Worm (Caenorhabditis elegans): Measurements from ENCODE around the gene sra-33.

Gene sra-33

DNA sequence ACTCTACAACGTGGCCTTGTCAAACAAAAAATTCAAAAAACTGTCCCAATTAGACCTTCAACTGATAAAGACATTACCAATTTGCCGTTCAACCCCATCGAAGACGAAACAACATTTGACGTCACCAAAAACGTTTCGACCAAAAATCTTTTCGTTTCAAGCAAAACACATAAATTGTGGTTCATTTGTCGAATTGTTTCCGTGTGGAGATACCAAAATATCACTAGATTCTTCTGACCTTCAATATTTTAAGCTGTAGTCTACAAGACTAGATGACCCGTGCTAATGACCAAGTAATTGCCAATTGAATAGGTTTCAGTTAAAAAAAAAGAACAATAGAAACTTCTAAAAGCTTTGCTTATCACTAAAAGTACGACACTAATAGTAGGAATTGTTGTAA, 11.4 kb upstream of the sra-33 start:
- TF ChIP-seq T22C8.4 (GFP tag; IDR thresholded peaks at IDR 0.05) = no peak
- no peak for TF ChIP-seq ztf-29 (GFP tag; IDR thresholded peaks at IDR 0.05)
- TF ChIP-seq cog-1 (tag; optimal IDR thresholded peaks at IDR 0.05) = no peak
- TF ChIP-seq med-1 (GFP tag; optimal IDR thresholded peaks at IDR 0.05; ENCODE audit: insufficient read depth) = no peak
- TF ChIP-seq flt-1 (GFP tag; IDR thresholded peaks at IDR 0.05) = no peak
- TF ChIP-seq ref-1 (GFP tag; conservative IDR thresholded peaks at IDR 0.05) = no peak
- no peak for TF ChIP-seq ztf-23 (GFP tag; IDR thresholded peaks at IDR 0.05)
- TF ChIP-seq klf-2 (GFP tag; conservative IDR thresholded peaks at IDR 0.05) = no peak
- no peak for TF ChIP-seq tab-1 (GFP tag; IDR thresholded peaks at IDR 0.05)

DNA sequence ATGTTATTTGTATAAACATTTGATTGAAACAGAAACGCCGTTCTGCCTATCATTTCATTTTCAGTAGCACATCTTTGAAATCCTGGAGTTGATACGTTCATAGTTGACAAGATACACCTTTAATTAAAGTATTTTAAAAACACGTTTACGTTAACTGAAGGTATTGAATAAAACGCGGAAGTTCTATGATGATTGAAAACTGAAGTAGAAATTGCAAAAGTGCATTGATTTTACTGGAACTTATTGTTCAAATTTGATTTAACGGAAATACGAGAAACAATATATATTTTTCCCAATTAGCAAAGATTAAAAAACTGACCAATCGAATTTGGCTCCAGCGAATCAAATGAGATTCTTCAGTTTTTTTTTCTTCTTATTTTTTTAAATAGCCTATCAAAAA, 6.5 kb upstream of the sra-33 start, which contains the start of gene sra-34:
sra-34 (minus strand) TSS at position 101 of the 400 bp plus-strand sequence.
- TF ChIP-seq cog-1 (tag; optimal IDR thresholded peaks at IDR 0.05) = no peak
- TF ChIP-seq tab-1 (GFP tag; IDR thresholded peaks at IDR 0.05) = no peak
- no peak for TF ChIP-seq ztf-23 (GFP tag; IDR thresholded peaks at IDR 0.05)
- no peak for TF ChIP-seq med-1 (GFP tag; optimal IDR thresholded peaks at IDR 0.05; ENCODE audit: insufficient read depth)
- TF ChIP-seq ztf-29 (GFP tag; IDR thresholded peaks at IDR 0.05) = no peak
- TF ChIP-seq ref-1 (GFP tag; conservative IDR thresholded peaks at IDR 0.05) = no peak
- TF ChIP-seq T22C8.4 (GFP tag; IDR thresholded peaks at IDR 0.05) = no peak
- TF ChIP-seq klf-2 (GFP tag; conservative IDR thresholded peaks at IDR 0.05) = no peak
- TF ChIP-seq flt-1 (GFP tag; IDR thresholded peaks at IDR 0.05) = no peak

DNA sequence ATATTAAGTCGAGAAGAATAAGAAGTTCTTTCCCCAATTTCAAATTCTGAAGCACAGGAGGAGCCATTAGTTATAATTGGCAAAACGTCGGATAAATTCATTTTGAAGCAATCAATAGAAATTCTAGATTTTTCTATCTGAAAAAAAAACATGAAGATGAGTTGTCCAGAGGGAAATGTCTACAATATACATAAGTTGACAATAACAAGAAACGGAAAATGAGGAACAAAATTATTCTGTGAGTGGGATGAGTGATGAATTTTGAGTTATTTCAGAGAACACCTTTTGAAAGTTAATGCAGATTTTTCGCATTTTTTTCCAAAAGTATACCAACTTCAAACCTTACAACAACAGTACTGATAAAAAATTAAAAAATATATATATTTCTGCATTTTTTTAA, 3.6 kb upstream of the sra-33 start, which contains the start of gene sra-36:
sra-36 (minus strand) TSS at position 101 of the 400 bp plus-strand sequence.
- TF ChIP-seq klf-2 (GFP tag; conservative IDR thresholded peaks at IDR 0.05) (no peak), flt-1 (GFP tag; IDR thresholded peaks at IDR 0.05) (no peak)

DNA sequence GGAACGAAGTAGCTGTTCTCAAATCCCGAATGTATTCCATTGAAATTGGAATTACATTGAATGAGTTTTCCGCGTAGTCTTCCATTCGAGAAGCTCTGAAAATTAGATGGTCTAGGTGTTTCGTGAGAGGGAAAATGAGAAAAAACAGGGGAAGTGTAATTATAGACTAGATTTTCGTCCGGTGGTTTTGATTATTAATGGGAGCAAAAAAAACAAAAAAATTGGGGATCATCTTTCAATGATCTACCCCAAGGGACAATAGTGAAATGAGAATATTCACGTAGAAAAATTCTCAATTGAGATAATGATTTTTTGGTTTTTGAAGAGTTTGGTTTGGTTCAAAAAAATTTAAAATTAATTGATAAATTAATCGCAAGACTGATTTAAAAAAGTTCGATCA, 5.2 kb downstream of the sra-33 start, which contains the start of gene sra-32:
sra-32 (minus strand) TSS at position 101 of the 400 bp plus-strand sequence.
- TF ChIP-seq ref-1 (GFP tag; conservative IDR thresholded peaks at IDR 0.05) = no peak
- no peak for TF ChIP-seq tab-1 (GFP tag; IDR thresholded peaks at IDR 0.05)
- TF ChIP-seq ztf-29 (GFP tag; IDR thresholded peaks at IDR 0.05) = no peak
- TF ChIP-seq T22C8.4 (GFP tag; IDR thresholded peaks at IDR 0.05) = no peak
- TF ChIP-seq med-1 (GFP tag; optimal IDR thresholded peaks at IDR 0.05; ENCODE audit: insufficient read depth) = no peak
- TF ChIP-seq klf-2 (GFP tag; conservative IDR thresholded peaks at IDR 0.05) = no peak
- no peak for TF ChIP-seq ztf-23 (GFP tag; IDR thresholded peaks at IDR 0.05)
- TF ChIP-seq cog-1 (tag; optimal IDR thresholded peaks at IDR 0.05) = no peak
- no peak for TF ChIP-seq flt-1 (GFP tag; IDR thresholded peaks at IDR 0.05)

DNA sequence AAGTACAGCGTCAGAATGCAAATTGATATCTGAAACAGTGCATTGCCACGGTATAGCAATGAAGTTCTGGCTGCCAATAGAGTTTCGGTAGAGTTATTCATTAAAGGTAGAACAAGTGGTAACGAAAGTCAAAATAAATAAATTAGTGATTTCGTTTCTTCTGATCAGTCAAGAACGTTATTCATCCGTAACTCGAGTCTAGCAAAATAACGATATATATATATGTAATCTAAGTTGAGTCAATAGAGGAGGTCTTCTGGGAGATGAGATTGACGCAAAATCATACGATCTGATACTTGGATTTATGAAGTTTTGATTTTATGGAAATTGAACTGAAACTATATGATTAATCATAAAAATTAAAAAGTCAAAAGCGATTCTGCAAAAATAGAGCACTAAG, 9.2 kb downstream of the sra-33 start, which contains the start of gene sra-35:
sra-35 (minus strand) TSS at position 101 of the 400 bp plus-strand sequence.
- TF ChIP-seq ztf-23 (GFP tag; IDR thresholded peaks at IDR 0.05) = no peak
- no peak for TF ChIP-seq ztf-29 (GFP tag; IDR thresholded peaks at IDR 0.05)
- TF ChIP-seq T22C8.4 (GFP tag; IDR thresholded peaks at IDR 0.05) = no peak
- no peak for TF ChIP-seq med-1 (GFP tag; optimal IDR thresholded peaks at IDR 0.05; ENCODE audit: insufficient read depth)
- no peak for TF ChIP-seq flt-1 (GFP tag; IDR thresholded peaks at IDR 0.05)
- no peak for TF ChIP-seq ref-1 (GFP tag; conservative IDR thresholded peaks at IDR 0.05)
- TF ChIP-seq cog-1 (tag; optimal IDR thresholded peaks at IDR 0.05) = no peak
- no peak for TF ChIP-seq tab-1 (GFP tag; IDR thresholded peaks at IDR 0.05)
- TF ChIP-seq klf-2 (GFP tag; conservative IDR thresholded peaks at IDR 0.05) = no peak

DNA sequence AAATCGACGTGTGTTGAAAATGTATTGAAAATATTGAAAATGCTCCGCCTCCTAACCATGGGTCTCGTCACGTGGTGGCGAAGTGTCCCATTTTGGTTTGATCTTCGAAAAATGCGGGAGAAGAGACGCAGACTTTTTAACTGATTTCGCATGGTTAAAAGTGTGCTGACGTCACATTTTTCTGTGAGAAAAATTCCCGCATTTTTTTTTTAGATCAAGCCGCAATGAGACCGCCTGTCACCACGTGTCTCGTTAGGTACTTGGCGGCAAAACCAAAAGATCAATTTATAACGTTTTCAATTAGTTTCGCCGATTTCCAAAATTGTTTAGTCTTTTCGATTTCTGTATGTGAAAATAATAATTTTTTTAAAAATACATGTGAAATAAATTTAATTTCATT, 11.9 kb downstream of the sra-33 start:
- TF ChIP-seq ztf-29 (GFP tag; IDR thresholded peaks at IDR 0.05) (no peak), klf-2 (GFP tag; conservative IDR thresholded peaks at IDR 0.05) (no peak), med-1 (GFP tag; optimal IDR thresholded peaks at IDR 0.05; ENCODE audit: insufficient read depth) (no peak)

DNA sequence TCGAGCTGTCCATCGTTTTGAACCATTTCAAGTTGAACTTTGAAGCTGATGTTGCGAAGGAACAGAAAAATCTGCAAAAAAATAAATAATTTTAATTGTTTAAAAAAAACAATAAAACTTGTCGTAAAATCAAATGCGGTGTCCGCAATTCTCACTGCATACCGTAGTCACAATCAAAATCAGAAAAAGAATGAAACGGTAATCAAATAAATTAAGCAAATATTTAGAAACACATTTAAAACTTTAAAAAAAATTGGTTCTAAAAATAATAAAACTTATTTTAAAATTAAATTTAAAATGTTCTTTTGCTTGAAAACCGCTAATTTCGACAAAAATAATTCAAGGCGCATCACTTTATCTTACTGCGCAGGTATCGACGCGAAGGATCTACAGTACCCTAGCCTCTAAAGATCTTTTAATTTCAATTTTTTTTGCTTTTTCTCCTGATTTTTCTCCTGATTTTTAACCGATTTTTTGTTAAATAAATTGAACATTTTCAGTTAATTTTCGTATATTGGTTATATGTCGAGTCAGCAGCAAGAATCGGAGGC, 13.8 kb downstream of the sra-33 start, which contains the start of the genes B0304.4 and B0304.2:
B0304.4 (minus strand) TSS at position 101 of the 551 bp plus-strand sequence.
B0304.2 (plus strand) TSS at position 501 of the 551 bp plus-strand sequence.
- TF ChIP-seq ztf-23 (GFP tag; IDR thresholded peaks at IDR 0.05) = no peak

DNA sequence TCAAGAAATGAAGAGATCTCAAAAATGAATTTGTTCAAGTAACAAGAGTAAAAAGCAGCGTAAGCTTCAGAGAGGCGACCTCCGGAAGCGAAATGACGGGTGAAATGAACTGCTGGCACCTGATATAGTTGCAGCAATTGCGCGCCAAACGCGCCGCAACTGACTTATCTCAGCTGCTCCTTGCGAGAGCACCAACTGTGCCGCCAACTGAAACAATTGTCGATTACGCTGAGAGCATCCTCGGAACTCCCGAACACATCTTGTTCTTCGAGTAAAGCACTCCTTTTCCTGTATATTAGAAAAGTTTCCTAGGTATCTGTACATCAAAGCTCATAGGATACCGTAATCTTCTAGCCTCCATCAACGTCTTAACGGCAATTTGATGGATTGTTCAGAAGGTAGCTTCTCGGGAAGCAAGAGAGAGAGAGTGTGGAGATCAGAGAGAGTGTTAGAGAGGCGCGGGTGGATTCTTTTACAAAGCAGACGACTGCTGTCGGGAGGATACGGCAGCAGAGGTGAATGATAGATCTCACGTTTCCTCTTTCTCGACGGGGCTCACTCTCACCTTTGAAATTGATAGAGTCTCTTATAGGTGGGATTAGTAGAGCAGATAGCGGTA, 17.0 kb downstream of the sra-33 start:
- no peak for TF ChIP-seq flt-1 (GFP tag; IDR thresholded peaks at IDR 0.05)
- TF ChIP-seq cog-1 (tag; optimal IDR thresholded peaks at IDR 0.05) = no peak
- no peak for TF ChIP-seq klf-2 (GFP tag; conservative IDR thresholded peaks at IDR 0.05)
- TF ChIP-seq T22C8.4 (GFP tag; IDR thresholded peaks at IDR 0.05) = no peak
- TF ChIP-seq ztf-23 (GFP tag; IDR thresholded peaks at IDR 0.05) = no peak
- TF ChIP-seq ref-1 (GFP tag; conservative IDR thresholded peaks at IDR 0.05) = no peak
- TF ChIP-seq ztf-29 (GFP tag; IDR thresholded peaks at IDR 0.05) = no peak
- TF ChIP-seq med-1 (GFP tag; optimal IDR thresholded peaks at IDR 0.05; ENCODE audit: insufficient read depth) = no peak
- no peak for TF ChIP-seq tab-1 (GFP tag; IDR thresholded peaks at IDR 0.05)

DNA sequence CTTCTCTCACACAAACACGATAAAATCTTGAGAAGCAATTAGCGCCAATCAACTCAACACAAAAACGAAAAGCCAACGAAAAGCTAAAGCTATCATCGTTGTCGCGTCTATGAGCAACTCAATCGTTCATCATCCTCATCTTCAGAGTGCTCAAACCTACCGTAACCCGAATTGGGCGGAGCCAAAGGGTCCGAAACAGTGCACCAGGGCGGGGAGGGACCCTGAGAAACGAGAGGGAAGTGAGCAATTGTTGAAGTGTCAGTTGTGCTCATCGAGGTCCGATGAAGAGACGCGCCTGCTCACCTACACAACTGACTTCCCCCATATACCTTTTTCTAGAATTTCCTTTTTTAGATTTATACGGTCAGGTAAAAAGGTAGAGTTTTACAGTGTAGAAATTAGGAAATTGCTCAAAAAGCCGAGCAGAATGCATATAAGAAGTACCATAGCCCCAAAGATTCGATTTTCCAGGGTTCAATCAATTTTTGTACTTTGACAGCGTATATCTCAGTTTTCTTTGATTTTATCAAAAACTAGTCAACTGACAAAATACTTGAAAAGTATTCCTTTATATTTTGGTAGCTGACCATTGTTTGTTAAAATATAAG, 18.6 kb downstream of the sra-33 start, which contains the start of gene hlh-1:
hlh-1 (plus strand) TSS at position 275 of the 608 bp plus-strand sequence.
- 0 out of 2 replicates have a peak, but pooled peaks have one; percentile 16 for TF ChIP-seq flt-1 (GFP tag; IDR thresholded peaks at IDR 0.05)
- no peak for TF ChIP-seq ztf-29 (GFP tag; IDR thresholded peaks at IDR 0.05)
- no peak for TF ChIP-seq T22C8.4 (GFP tag; IDR thresholded peaks at IDR 0.05)

DNA sequence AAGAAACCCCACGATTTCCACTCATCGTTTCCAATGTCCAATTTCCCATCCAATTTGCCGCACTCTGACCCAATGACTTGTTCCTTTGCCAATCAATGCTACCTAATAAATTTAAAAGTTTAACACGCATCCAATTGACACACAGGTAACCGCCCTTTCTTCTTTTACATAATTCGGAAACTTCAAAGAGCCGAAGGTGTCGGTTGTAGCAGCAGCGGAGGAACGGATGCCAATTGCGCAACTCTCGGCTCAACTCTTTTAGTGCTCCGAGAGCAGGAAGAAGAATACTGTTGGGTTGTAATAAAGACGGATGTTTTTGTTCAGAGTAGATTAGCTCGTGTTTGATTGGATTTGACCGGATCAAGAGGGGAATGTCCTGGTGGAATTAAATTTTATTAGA, 19.8 kb downstream of the sra-33 start:
- TF ChIP-seq ztf-29 (GFP tag; IDR thresholded peaks at IDR 0.05) = no peak
- no peak for TF ChIP-seq tab-1 (GFP tag; IDR thresholded peaks at IDR 0.05)
- TF ChIP-seq cog-1 (tag; optimal IDR thresholded peaks at IDR 0.05) = no peak
- no peak for TF ChIP-seq flt-1 (GFP tag; IDR thresholded peaks at IDR 0.05)
- TF ChIP-seq ztf-23 (GFP tag; IDR thresholded peaks at IDR 0.05) = no peak
- no peak for TF ChIP-seq klf-2 (GFP tag; conservative IDR thresholded peaks at IDR 0.05)
- TF ChIP-seq ref-1 (GFP tag; conservative IDR thresholded peaks at IDR 0.05) = no peak
- no peak for TF ChIP-seq T22C8.4 (GFP tag; IDR thresholded peaks at IDR 0.05)
- TF ChIP-seq med-1 (GFP tag; optimal IDR thresholded peaks at IDR 0.05; ENCODE audit: insufficient read depth) = no peak

Measured in whole organism, midembryonic.